Worm (Caenorhabditis elegans) whole organism, late embryonic: ENCODE data around the gene F07G6.10.

ENCODE experiments used
- gmeb-2 ChIP-seq: sonication (generic microtip); optimal IDR thresholded peaks from 2 replicates; lab custom pipeline; 2016; ENCODE audit warnings: missing genetic modification characterization, inconsistent platforms, missing compliant biosample characterization
- hlh-15 ChIP-seq: sonication (generic microtip); optimal IDR thresholded peaks from 2 replicates; lab custom pipeline; 2016; ENCODE audit warnings: missing genetic modification characterization, missing compliant biosample characterization
- lim-6 ChIP-seq: sonication (generic microtip); optimal IDR thresholded peaks from 2 replicates; lab custom pipeline; 2016; ENCODE audit warnings: missing genetic modification characterization, missing compliant biosample characterization
- nhr-11 ChIP-seq: fragments of 150-350 bp; optimal IDR thresholded peaks from 2 replicates; lab custom pipeline; 2014; ENCODE audit warnings: missing biosample characterization, missing genetic modification characterization
- sox-2 ChIP-seq: fragments of 200-800 bp; sonication (Bioruptor generic); IDR thresholded peaks from 2 replicates; pipeline ENCODE4 v1.3.6; 2022; ENCODE audit warnings: missing genetic modification reagents, missing genetic modification characterization, missing compliant biosample characterization

ce11 chrX:1786607-1787006 lies 48.9 kb downstream of the F07G6.10 start, which contains the start of gene arg-1:
- no peak for TF ChIP-seq lim-6 (tag; lab: Kevin White, UChicago)
- no peak for TF ChIP-seq nhr-11 (tag; lab: Kevin White, UChicago)
- TF ChIP-seq gmeb-2 (tag; lab: Kevin White, UChicago), result no peak
- no peak for TF ChIP-seq sox-2 (GFP tag; lab: Robert Waterston, UW)
- TF ChIP-seq hlh-15, result no peak
